Worm (Caenorhabditis elegans): ENCODE measurements around the gene C03B1.9.

ce11 chrX:6338446-6338845, 8.5 kb downstream of the C03B1.9 start:
- TF ChIP-seq nhr-237 (tag; optimal IDR thresholded peaks at IDR 0.05) (no peak), lsy-2 (tag; optimal IDR thresholded peaks at IDR 0.05) (no peak), snpc-4 (tag; optimal IDR thresholded peaks at IDR 0.05) (no peak), elt-3 (tag; optimal IDR thresholded peaks at IDR 0.05) (no peak), mab-5 (tag; optimal IDR thresholded peaks at IDR 0.05) (no peak), nhr-76 (tag; optimal IDR thresholded peaks at IDR 0.05) (no peak), ztf-11 (tag; optimal IDR thresholded peaks at IDR 0.05) (no peak), lin-32 (GFP tag; optimal IDR thresholded peaks at IDR 0.05) (no peak)

Measured in whole organism, mixed stage, embryonic.